Fruit fly (Drosophila melanogaster) Kc167 (cell line): ENCODE results near the gene CG46510.
"Not testable (repeated sequence)": the region's sequence is repeated elsewhere in the genome, so short reads cannot be mapped to it uniquely, and the experiment has no call there.

ENCODE experiments used
- Sin3A ChIP-seq: fragments of >200 bp; optimal IDR thresholded peaks from 2 replicates; lab custom pipeline; 2018; ENCODE audit warnings: missing external identifiers
- h ChIP-seq: fragments of >200 bp; optimal IDR thresholded peaks from 3 replicates; lab custom pipeline; 2018; ENCODE audit warnings: missing external identifiers
- insv ChIP-seq: fragments of >200 bp; optimal IDR thresholded peaks from 3 replicates; lab custom pipeline; 2018; ENCODE audit warnings: missing external identifiers
- psq ChIP-seq: fragments of >200 bp; optimal IDR thresholded peaks from 2 replicates; lab custom pipeline; 2017; ENCODE audit warnings: missing external identifiers
- ttk ChIP-seq: sonication (Bioruptor generic); optimal IDR thresholded peaks from 2 replicates; lab custom pipeline; 2017; ENCODE audit warnings: missing external identifiers

The CG46510 gene

dm6 chrX:22217079-22217478, 39.8 kb downstream of the CG46510 start, which contains the start of gene CG46517:
Gene CG46517, plus strand, starts transcription at chrX:22217379.
- TF ChIP-seq h (lab: Kevin White, UChicago); insv; psq (lab: Kevin White, UChicago): not testable (repeated sequence)

dm6 chrX:22226273-22226672, 49.0 kb downstream of the CG46510 start, which contains the start of gene CG46518:
Gene CG46518, plus strand, starts transcription at chrX:22226573.
- TF ChIP-seq psq, Sin3A, ttk (lab: Kevin White, UChicago): not testable (repeated sequence)
